Worm (Caenorhabditis elegans): Measurements from ENCODE around the gene ceh-58.

The ceh-58 gene

ce11 chrII:10389038-10389437 lies 19.6 kb upstream of the ceh-58 start (continued):
- TF ChIP-seq snpc-4 (GFP tag; optimal IDR thresholded peaks at IDR 0.05), result no peak
- peak in 3 of 4 experiments; percentile 27 to 57 (median 32) for TF ChIP-seq snpc-4 (tag; optimal IDR thresholded peaks at IDR 0.05)
- TF ChIP-seq hlh-12 (tag; optimal IDR thresholded peaks at IDR 0.05), result no peak
- peak; percentile 8 for TF ChIP-seq tlf-1 (GFP tag; optimal IDR thresholded peaks at IDR 0.05)
- no peak for TF ChIP-seq snpc-3.4 (tag; optimal IDR thresholded peaks at IDR 0.05)
- TF ChIP-seq hlh-26 (GFP tag; conservative IDR thresholded peaks at IDR 0.05), result no peak
- no peak for TF ChIP-seq snpc-1.1 (tag; optimal IDR thresholded peaks at IDR 0.05; ENCODE audit: insufficient read depth)
- TF ChIP-seq ztf-25 (GFP tag; IDR thresholded peaks at IDR 0.05), result no peak
- no peak for TF ChIP-seq ceh-91 (GFP tag; IDR thresholded peaks at IDR 0.05)
- TF ChIP-seq fkh-3 (tag; optimal IDR thresholded peaks at IDR 0.05), result no peak
- no peak for TF ChIP-seq F37B4.10 (GFP tag; IDR thresholded peaks at IDR 0.05)
- no peak for TF ChIP-seq D2030.7 (GFP tag; IDR thresholded peaks at IDR 0.05)
- TF ChIP-seq attf-3 (GFP tag; conservative IDR thresholded peaks at IDR 0.05), result no peak
- TF ChIP-seq bed-2 (GFP tag; IDR thresholded peaks at IDR 0.05), result no peak
- TF ChIP-seq ceh-40 (GFP tag; IDR thresholded peaks at IDR 0.05), result no peak
- no peak for TF ChIP-seq T07F8.4 (tag; optimal IDR thresholded peaks at IDR 0.05)
- TF ChIP-seq aptf-3 (GFP tag; IDR thresholded peaks at IDR 0.05), result no peak
- peak; percentile 59 for TF ChIP-seq ets-4 (GFP tag; optimal IDR thresholded peaks at IDR 0.05)
- TF ChIP-seq let-607 (tag; optimal IDR thresholded peaks at IDR 0.05), result peak; percentile 64 to 67
- TF ChIP-seq somi-1 (GFP tag; optimal IDR thresholded peaks at IDR 0.05), result peak; percentile 92
- peak; percentile 82 for TF ChIP-seq pha-4 (tag; optimal IDR thresholded peaks at IDR 0.05)
- TF ChIP-seq ekl-4 (GFP tag; IDR thresholded peaks at IDR 0.05), result peak; percentile 52
- peak; percentile 49; the same call in 1 of the 2 replicates for TF ChIP-seq B0336.3 (GFP tag; IDR thresholded peaks at IDR 0.05)
- TF ChIP-seq lir-1 (GFP tag; conservative IDR thresholded peaks at IDR 0.05), result no peak
- TF ChIP-seq repo-1 (tag; optimal IDR thresholded peaks at IDR 0.05), result no peak
- TF ChIP-seq T26A5.8 (tag; optimal IDR thresholded peaks at IDR 0.05), result no peak
- peak; percentile 8; the same call in 1 of the 2 replicates for TF ChIP-seq cebp-1 (GFP tag; IDR thresholded peaks at IDR 0.05)
- TF ChIP-seq cebp-1 (tag; optimal IDR thresholded peaks at IDR 0.05), result peak; percentile 73
- TF ChIP-seq dpl-1 (GFP tag; optimal IDR thresholded peaks at IDR 0.05), result no peak
- TF ChIP-seq ZK185.1 (tag; optimal IDR thresholded peaks at IDR 0.05; ENCODE audit: poor library complexity, severe bottlenecking), result peak; percentile 56
- TF ChIP-seq egl-44 (GFP tag; IDR thresholded peaks at IDR 0.05), result peak; percentile 66; the same call in 1 of the 2 replicates
- TF ChIP-seq mes-4 (tag; optimal IDR thresholded peaks at IDR 0.05), result no peak
- TF ChIP-seq madf-6 (GFP tag; IDR thresholded peaks at IDR 0.05), result no peak
- TF ChIP-seq Y67H2A.10 (GFP tag; conservative IDR thresholded peaks at IDR 0.05), result no peak
- no peak for TF ChIP-seq dpff-1 (tag; optimal IDR thresholded peaks at IDR 0.05)
- no peak for TF ChIP-seq zim-3 (tag; optimal IDR thresholded peaks at IDR 0.05)
- no peak for TF ChIP-seq B0261.1 (tag; optimal IDR thresholded peaks at IDR 0.05)
- no peak for TF ChIP-seq mel-28 (tag; optimal IDR thresholded peaks at IDR 0.05; ENCODE audit: borderline replicate concordance)
- no peak for TF ChIP-seq ztf-6 (GFP tag; IDR thresholded peaks at IDR 0.05)
- peak; percentile 88 for TF ChIP-seq ztf-22 (GFP tag; optimal IDR thresholded peaks at IDR 0.05)
- no peak for TF ChIP-seq hrde-1 (tag; optimal IDR thresholded peaks at IDR 0.05; ENCODE audit: borderline replicate concordance)
- TF ChIP-seq lag-1 (GFP tag; IDR thresholded peaks at IDR 0.05), result no peak
- no peak for TF ChIP-seq cebp-2 (GFP tag; IDR thresholded peaks at IDR 0.05)
- TF ChIP-seq Y95B8A.8 (GFP tag; IDR thresholded peaks at IDR 0.05), result no peak
- TF ChIP-seq unc-130 (GFP tag; optimal IDR thresholded peaks at IDR 0.05), result no peak
- TF ChIP-seq egl-18 (GFP tag; IDR thresholded peaks at IDR 0.05), result no peak
- TF ChIP-seq Y56A3A.18 (GFP tag; IDR thresholded peaks at IDR 0.05), result no peak
- TF ChIP-seq B0035.1 (tag; optimal IDR thresholded peaks at IDR 0.05), result no peak
- no peak for TF ChIP-seq mxl-1 (tag; optimal IDR thresholded peaks at IDR 0.05)
- no peak for TF ChIP-seq nfya-2 (GFP tag; IDR thresholded peaks at IDR 0.05)

Measured in whole organism, young adult.